Fruit fly (Drosophila melanogaster) whole organism, prepupa: Measurements from ENCODE around the gene CG42263.

Experiments used
- CG10631 ChIP-seq: fragments of 200-800 bp; sonication (Bioruptor generic); optimal IDR thresholded peaks from 2 replicates; lab custom pipeline; 2016; ENCODE audit warnings: missing biosample characterization, missing genetic modification characterization
- CG10669 ChIP-seq: fragments of 200-800 bp; sonication (Bioruptor generic); optimal IDR thresholded peaks from 3 replicates; lab custom pipeline; 2018; ENCODE audit warnings: missing biosample characterization, mild to moderate bottlenecking, missing genetic modification characterization, moderate library complexity
- CG11294 ChIP-seq: fragments of 200-800 bp; sonication (Bioruptor generic); IDR thresholded peaks from 2 replicates; pipeline ENCODE4 v1.3.6; 2022; ENCODE audit warnings: missing biosample characterization, missing genetic modification characterization
- CG11762 ChIP-seq: fragments of 200-800 bp; sonication (Bioruptor generic); optimal IDR thresholded peaks from 3 replicates; lab custom pipeline; 2016; ENCODE audit warnings: missing biosample characterization, missing genetic modification characterization; ENCODE audit not compliant: insufficient read depth
- CG15336 ChIP-seq: fragments of 200-800 bp; sonication (Bioruptor generic); IDR thresholded peaks from 2 replicates; pipeline ENCODE4 v1.3.6; 2022; ENCODE audit warnings: missing biosample characterization, missing genetic modification characterization
- CG1621 ChIP-seq: fragments of 200-800 bp; sonication (Bioruptor generic); optimal IDR thresholded peaks from 3 replicates; lab custom pipeline; 2018; ENCODE audit warnings: missing biosample characterization, mild to moderate bottlenecking, missing genetic modification characterization
- CG16779 ChIP-seq: fragments of 200-800 bp; sonication (Bioruptor generic); optimal IDR thresholded peaks from 3 replicates; lab custom pipeline; 2017; ENCODE audit warnings: missing biosample characterization, mild to moderate bottlenecking, missing genetic modification characterization
- CG31627 ChIP-seq: fragments of 200-800 bp; sonication (Bioruptor generic); optimal IDR thresholded peaks from 3 replicates; lab custom pipeline; 2016; ENCODE audit warnings: missing biosample characterization, missing genetic modification characterization
- CG32006 ChIP-seq: fragments of 200-800 bp; sonication (Bioruptor generic); optimal IDR thresholded peaks from 3 replicates; lab custom pipeline; 2017; ENCODE audit warnings: missing biosample characterization, mild to moderate bottlenecking, missing genetic modification characterization
- CG4318 ChIP-seq: fragments of 200-800 bp; sonication (Bioruptor generic); optimal IDR thresholded peaks from 3 replicates; lab custom pipeline; 2017; ENCODE audit warnings: missing biosample characterization, mild to moderate bottlenecking, missing genetic modification characterization
- CG6163 ChIP-seq: fragments of 200-800 bp; sonication (Bioruptor generic); IDR thresholded peaks from 3 replicates; pipeline ENCODE4 v1.3.6; 2022; ENCODE audit warnings: missing biosample characterization, missing genetic modification characterization
- CG6808 ChIP-seq: fragments of 200-800 bp; sonication (Bioruptor generic); optimal IDR thresholded peaks from 3 replicates; lab custom pipeline; 2017; ENCODE audit warnings: missing biosample characterization, missing genetic modification characterization, mild to moderate bottlenecking, moderate library complexity, missing genetic modification reagents
- CG7368 ChIP-seq: fragments of 200-800 bp; sonication (Bioruptor generic); optimal IDR thresholded peaks from 3 replicates; lab custom pipeline; 2016; ENCODE audit warnings: missing biosample characterization, missing genetic modification characterization
- CG8119 ChIP-seq: fragments of 200-800 bp; sonication (Bioruptor generic); IDR thresholded peaks from 3 replicates; pipeline ENCODE4 v1.3.6; 2022; ENCODE audit warnings: missing biosample characterization, missing genetic modification characterization
- CG8632 ChIP-seq: fragments of 200-800 bp; sonication (Bioruptor generic); optimal IDR thresholded peaks from 3 replicates; lab custom pipeline; 2016; ENCODE audit warnings: missing biosample characterization, missing genetic modification characterization
- Eip75B ChIP-seq: fragments of 200-800 bp; sonication (Bioruptor generic); optimal IDR thresholded peaks from 3 replicates; lab custom pipeline; 2016; ENCODE audit warnings: missing biosample characterization, missing genetic modification characterization
- Eip78C ChIP-seq: fragments of 200-800 bp; sonication (Bioruptor generic); peaks from one replicate; lab custom pipeline; 2016; ENCODE audit warnings: missing biosample characterization, missing genetic modification characterization
- Eip93F ChIP-seq: fragments of 200-800 bp; sonication (Bioruptor generic); optimal IDR thresholded peaks from 2 replicates; lab custom pipeline; 2016; ENCODE audit warnings: missing biosample characterization, mild to moderate bottlenecking, missing genetic modification characterization
- Ets21C ChIP-seq: fragments of 200-800 bp; sonication (Bioruptor generic); optimal IDR thresholded peaks from 3 replicates; lab custom pipeline; 2016; ENCODE audit warnings: missing biosample characterization, missing genetic modification characterization
- Hr4 ChIP-seq: fragments of 200-800 bp; sonication (Bioruptor generic); optimal IDR thresholded peaks from 3 replicates; lab custom pipeline; 2016; ENCODE audit warnings: missing biosample characterization, missing genetic modification characterization
- Met ChIP-seq: fragments of 200-800 bp; sonication (Bioruptor generic); optimal IDR thresholded peaks from 3 replicates; lab custom pipeline; 2016; ENCODE audit warnings: missing biosample characterization, missing genetic modification characterization
- OdsH ChIP-seq: fragments of 200-800 bp; sonication (Bioruptor generic); optimal IDR thresholded peaks from 3 replicates; lab custom pipeline; 2016; ENCODE audit warnings: missing biosample characterization, missing genetic modification characterization
- Smox ChIP-seq: fragments of 200-800 bp; sonication (Bioruptor generic); optimal IDR thresholded peaks from 3 replicates; lab custom pipeline; 2016; ENCODE audit warnings: missing biosample characterization, missing genetic modification characterization
- Sox102F ChIP-seq: fragments of 200-800 bp; sonication (Bioruptor generic); optimal IDR thresholded peaks from 2 replicates; lab custom pipeline; 2016; ENCODE audit warnings: missing biosample characterization, mild to moderate bottlenecking, missing genetic modification characterization
- Sox15 ChIP-seq: fragments of 200-800 bp; sonication (Bioruptor generic); optimal IDR thresholded peaks from 3 replicates; lab custom pipeline; 2016; ENCODE audit warnings: missing biosample characterization, missing genetic modification characterization
- achi ChIP-seq: fragments of 200-800 bp; sonication (Bioruptor generic); optimal IDR thresholded peaks from 3 replicates; lab custom pipeline; 2016; ENCODE audit warnings: missing biosample characterization, missing genetic modification characterization
- acj6 ChIP-seq: fragments of 200-800 bp; sonication (Bioruptor generic); optimal IDR thresholded peaks from 3 replicates; lab custom pipeline; 2016; ENCODE audit warnings: missing biosample characterization, missing genetic modification characterization
- cyc ChIP-seq: fragments of 200-800 bp; sonication (Bioruptor generic); optimal IDR thresholded peaks from 3 replicates; lab custom pipeline; 2016; ENCODE audit warnings: missing biosample characterization, missing genetic modification characterization
- dac ChIP-seq: fragments of 200-800 bp; sonication (Bioruptor generic); optimal IDR thresholded peaks from 2 replicates; lab custom pipeline; 2017; ENCODE audit warnings: missing biosample characterization, mild to moderate bottlenecking, missing genetic modification characterization
- esn ChIP-seq: fragments of 200-800 bp; sonication (Bioruptor generic); optimal IDR thresholded peaks from 2 replicates; lab custom pipeline; 2016; ENCODE audit warnings: missing biosample characterization, mild to moderate bottlenecking, missing genetic modification characterization, moderate library complexity
- fd59A ChIP-seq: fragments of 200-800 bp; sonication (Bioruptor generic); optimal IDR thresholded peaks from 2 replicates; lab custom pipeline; 2017; ENCODE audit warnings: missing biosample characterization, mild to moderate bottlenecking, missing genetic modification characterization, missing genetic modification reagents
- fd85E ChIP-seq: fragments of 200-800 bp; sonication (Bioruptor generic); optimal IDR thresholded peaks from 3 replicates; lab custom pipeline; 2016; ENCODE audit warnings: missing biosample characterization, missing genetic modification characterization
- net ChIP-seq: fragments of 200-800 bp; sonication (Bioruptor generic); optimal IDR thresholded peaks from 3 replicates; lab custom pipeline; 2016; ENCODE audit warnings: missing biosample characterization, missing genetic modification characterization
- pdm3 ChIP-seq: fragments of 200-800 bp; sonication (Bioruptor generic); optimal IDR thresholded peaks from 3 replicates; lab custom pipeline; 2016; ENCODE audit warnings: missing biosample characterization, missing genetic modification characterization
- salr ChIP-seq, 2 experiments: fragments of 200-800 bp; sonication (Bioruptor generic); optimal IDR thresholded peaks; 3 replicates each; lab custom pipeline; 2016 to 2018; ENCODE audit warnings: missing biosample characterization in 2 of 2, missing genetic modification characterization in 2 of 2, mild to moderate bottlenecking in 1 of 2
- spab ChIP-seq: fragments of 200-800 bp; sonication (Bioruptor generic); optimal IDR thresholded peaks from 2 replicates; lab custom pipeline; 2017; ENCODE audit warnings: missing biosample characterization, mild to moderate bottlenecking, missing genetic modification characterization, missing genetic modification reagents
- ss ChIP-seq, 2 experiments: fragments of 200-800 bp; sonication (Bioruptor generic); optimal IDR thresholded peaks; 2 replicates in 1 of 2; 3 replicates in 1 of 2; lab custom pipeline; 2017 to 2018; ENCODE audit warnings: mild to moderate bottlenecking in 2 of 2, missing biosample characterization in 2 of 2, missing genetic modification characterization in 2 of 2, moderate library complexity in 1 of 2
- vri ChIP-seq: fragments of 200-800 bp; sonication (Bioruptor generic); optimal IDR thresholded peaks from 3 replicates; lab custom pipeline; 2016; ENCODE audit warnings: missing biosample characterization, mild to moderate bottlenecking, missing genetic modification characterization

CG42263 gene

DNA sequence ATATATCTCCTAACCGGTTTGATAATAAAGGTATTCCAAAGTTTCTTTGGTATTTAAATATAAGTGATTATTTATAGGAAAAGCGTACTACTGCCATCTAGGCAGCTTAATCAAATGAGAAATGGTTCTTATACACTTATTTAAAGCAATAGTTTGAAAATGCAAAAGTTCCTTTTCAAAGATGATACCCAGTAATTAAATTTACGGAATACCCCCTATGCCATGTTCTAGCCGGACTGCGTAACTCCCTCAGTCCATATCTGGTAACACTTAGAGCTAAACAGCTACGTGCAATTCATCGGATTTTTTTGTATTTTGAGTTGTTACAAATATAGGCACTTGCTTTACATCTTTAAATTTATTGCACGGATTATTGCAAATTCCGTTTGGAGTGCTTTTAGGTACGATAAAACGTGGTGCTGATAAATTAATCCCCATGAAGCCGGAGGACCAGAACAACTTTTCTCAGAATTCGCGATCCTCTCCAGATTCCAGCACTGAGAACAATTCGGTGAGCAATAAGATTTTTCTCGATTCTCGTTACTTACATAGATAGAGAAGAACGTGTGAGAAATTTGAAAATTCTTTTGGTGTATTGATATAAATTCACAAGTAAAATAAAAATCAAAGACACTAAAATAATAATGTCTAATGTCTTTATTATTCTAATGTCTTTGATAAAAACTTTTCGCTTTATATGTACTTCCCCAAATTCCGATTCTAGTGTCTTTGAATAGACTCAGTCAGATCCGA is 47.1 kb upstream of the CG42263 start, which contains the start of gene CG7668 (continued):
- TF ChIP-seq vri (GFP tag; lab: Kevin White, UChicago): peak; percentile 86
- no peak for TF ChIP-seq CG16779 (tag; lab: Kevin White, UChicago)
- TF ChIP-seq Ets21C (GFP tag; lab: Kevin White, UChicago): peak; percentile 88
- TF ChIP-seq net (GFP tag; lab: Kevin White, UChicago): peak; percentile 92
- TF ChIP-seq CG6808: peak; percentile 87
- TF ChIP-seq cyc (GFP tag; lab: Kevin White, UChicago): peak; percentile 89
- TF ChIP-seq Eip78C (GFP tag; lab: Kevin White, UChicago): peak; percentile 97
- TF ChIP-seq achi (GFP tag; lab: Kevin White, UChicago): peak; percentile 89
- peak; percentile 82 for TF ChIP-seq Eip93F (GFP tag; lab: Kevin White, UChicago)
- peak; percentile 68 for TF ChIP-seq CG4318 (GFP tag; lab: Kevin White, UChicago)
- TF ChIP-seq CG7368 (GFP tag; lab: Kevin White, UChicago): peak; percentile 84
- peak; percentile 92 for TF ChIP-seq Smox (GFP tag; lab: Kevin White, UChicago)
- TF ChIP-seq CG6163 (GFP tag; lab: Robert Waterston, UW): no peak; the same call in 2 of the 3 replicates
- peak; percentile 87 for TF ChIP-seq CG10669 (GFP tag; lab: Kevin White, UChicago)
- TF ChIP-seq ss (GFP tag; optimal IDR thresholded peaks at IDR 0.05; lab: Kevin White, UChicago): peak; percentile 80 to 88
- TF ChIP-seq Met (GFP tag; lab: Kevin White, UChicago): peak; percentile 92
- peak; percentile 89 for TF ChIP-seq CG10631
- peak; percentile 85 for TF ChIP-seq CG11762 (GFP tag; lab: Kevin White, UChicago)
- TF ChIP-seq salr (GFP tag; optimal IDR thresholded peaks at IDR 0.05; lab: Kevin White, UChicago): peak in 1 of 2 experiments; percentile 80
- peak; percentile 94 for TF ChIP-seq CG31627
- TF ChIP-seq Sox15: peak; percentile 87
- peak; percentile 91 for TF ChIP-seq Hr4 (GFP tag; lab: Kevin White, UChicago)
- TF ChIP-seq esn (GFP tag; lab: Kevin White, UChicago): peak; percentile 96
- TF ChIP-seq fd59A (GFP tag; lab: Kevin White, UChicago): peak; percentile 79
- no peak; the same call in 1 of the 2 replicates for TF ChIP-seq CG11294
- peak; percentile 91 for TF ChIP-seq Sox102F
- TF ChIP-seq acj6 (GFP tag; lab: Kevin White, UChicago): peak; percentile 94
- peak; percentile 89 for TF ChIP-seq CG1621
- TF ChIP-seq Eip75B (GFP tag; lab: Kevin White, UChicago): peak; percentile 92

dm6 chr3L:20000878-20001640 is 45.5 kb upstream of the CG42263 start:
- no peak for TF ChIP-seq CG7368 (GFP tag; lab: Kevin White, UChicago)
- no peak for TF ChIP-seq CG32006 (GFP tag; lab: Kevin White, UChicago)
- peak; percentile 26 for TF ChIP-seq Eip78C (GFP tag; lab: Kevin White, UChicago)

dm6 chr3L:20000081-20000736 is 44.6 kb upstream of the CG42263 start, which contains the start of the genes Tom20 and Gabat:
Gene Tom20, plus strand, starts transcription at chr3L:20000644.
Gene Gabat, minus strand, starts transcription at chr3L:20000686.
- TF ChIP-seq pdm3 (GFP tag; lab: Kevin White, UChicago): no peak
- peak; percentile 68 for TF ChIP-seq Eip78C (GFP tag; lab: Kevin White, UChicago)
- TF ChIP-seq acj6 (GFP tag; lab: Kevin White, UChicago): no peak

DNA sequence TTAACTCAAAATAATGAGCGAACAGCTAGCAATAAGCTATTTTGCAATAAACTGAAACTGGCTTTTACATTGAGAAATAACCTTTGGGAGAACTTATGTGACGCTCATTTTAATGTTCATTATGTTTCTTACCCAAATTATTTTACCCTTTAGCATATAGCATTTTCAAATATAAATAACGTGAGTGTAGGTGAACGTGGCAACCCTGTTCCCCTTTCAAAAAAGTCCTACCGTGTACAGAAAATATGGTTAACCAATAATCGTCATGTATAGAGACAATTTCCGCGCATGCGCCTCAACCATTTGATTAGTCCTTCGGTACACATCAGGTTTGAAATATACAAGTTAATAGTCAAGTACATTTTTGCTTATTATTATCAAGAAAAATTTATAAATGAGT is 38.4 kb upstream of the CG42263 start:
- TF ChIP-seq OdsH (GFP tag; lab: Kevin White, UChicago) (no peak), fd85E (no peak), acj6 (GFP tag; lab: Kevin White, UChicago) (no peak), Smox (GFP tag; lab: Kevin White, UChicago) (no peak), dac (GFP tag; lab: Kevin White, UChicago) (no peak), CG4318 (GFP tag; lab: Kevin White, UChicago) (no peak), Ets21C (GFP tag; lab: Kevin White, UChicago) (no peak), CG11762 (GFP tag; lab: Kevin White, UChicago) (no peak), spab (GFP tag; lab: Kevin White, UChicago) (no peak), CG15336 (GFP tag; lab: Robert Waterston, UW) (no peak), Hr4 (GFP tag; lab: Kevin White, UChicago) (no peak), Sox102F (no peak), Eip93F (GFP tag; lab: Kevin White, UChicago) (no peak), CG8119 (no peak), fd59A (GFP tag; lab: Kevin White, UChicago) (no peak), CG8632 (GFP tag; lab: Kevin White, UChicago) (no peak), Sox15 (no peak), CG16779 (tag; lab: Kevin White, UChicago) (no peak), salr (GFP tag; optimal IDR thresholded peaks at IDR 0.05; lab: Kevin White, UChicago) (no peak)
